Fruit fly (Drosophila melanogaster) whole organism, pupa: Measurements from ENCODE around the gene yellow-k.
A peak's percentile ranks its signal among the peaks of the same experiment; 100 is the strongest.

Experiments used
- CG10348 ChIP-seq: fragments of 200-800 bp; sonication (Bioruptor generic); IDR thresholded peaks from 2 replicates; pipeline ENCODE4 v1.3.6; 2022; ENCODE audit warnings: missing biosample characterization, missing genetic modification characterization
- CG12605 ChIP-seq: fragments of 200-800 bp; sonication (Bioruptor generic); IDR thresholded peaks from 2 replicates; pipeline ENCODE4 v1.3.6; 2022; ENCODE audit warnings: missing biosample characterization, missing genetic modification characterization
- CG13204 ChIP-seq: fragments of 200-800 bp; sonication (Bioruptor generic); optimal IDR thresholded peaks from 2 replicates; lab custom pipeline; 2018; ENCODE audit warnings: missing biosample characterization, mild to moderate bottlenecking, missing genetic modification characterization, moderate library complexity
- CG14655 ChIP-seq: fragments of 200-800 bp; sonication (Bioruptor generic); optimal IDR thresholded peaks from 3 replicates; lab custom pipeline; 2017; ENCODE audit warnings: mild to moderate bottlenecking, missing biosample characterization, missing genetic modification reagents, missing genetic modification characterization
- CG15710 ChIP-seq: fragments of 200-800 bp; sonication (Bioruptor generic); optimal IDR thresholded peaks from 2 replicates; lab custom pipeline; 2018; ENCODE audit warnings: missing biosample characterization, mild to moderate bottlenecking, missing genetic modification characterization, moderate library complexity
- CG17806 ChIP-seq: fragments of 200-800 bp; sonication (Bioruptor generic); optimal IDR thresholded peaks from 2 replicates; lab custom pipeline; 2018; ENCODE audit warnings: missing biosample characterization, mild to moderate bottlenecking, missing genetic modification characterization, moderate library complexity
- CG32121 ChIP-seq: fragments of 200-800 bp; sonication (Bioruptor generic); IDR thresholded peaks from 2 replicates; pipeline ENCODE4 v1.3.6; 2022; ENCODE audit warnings: missing biosample characterization, missing genetic modification characterization
- CG34367 ChIP-seq: fragments of 200-800 bp; sonication (Bioruptor generic); optimal IDR thresholded peaks from 2 replicates; lab custom pipeline; 2018; ENCODE audit warnings: missing biosample characterization, mild to moderate bottlenecking, missing genetic modification characterization
- CG4496 ChIP-seq: fragments of 200-800 bp; sonication (Bioruptor generic); IDR thresholded peaks from 3 replicates; pipeline ENCODE4 v1.3.6; 2022; ENCODE audit warnings: missing biosample characterization, missing genetic modification characterization
- CG8159 ChIP-seq: fragments of 200-800 bp; sonication (Bioruptor generic); optimal IDR thresholded peaks from 3 replicates; lab custom pipeline; 2018; ENCODE audit warnings: missing biosample characterization, mild to moderate bottlenecking, missing genetic modification characterization, moderate library complexity
- CG8301 ChIP-seq: fragments of 200-800 bp; sonication (Bioruptor generic); optimal IDR thresholded peaks from 2 replicates; lab custom pipeline; 2018; ENCODE audit warnings: missing biosample characterization, mild to moderate bottlenecking, missing genetic modification characterization
- CG9948 ChIP-seq: fragments of 200-800 bp; sonication (Bioruptor generic); optimal IDR thresholded peaks from 2 replicates; lab custom pipeline; 2018; ENCODE audit warnings: missing biosample characterization, mild to moderate bottlenecking, missing genetic modification characterization, moderate library complexity
- D1 ChIP-seq: fragments of 200-800 bp; sonication (Bioruptor generic); optimal IDR thresholded peaks from 2 replicates; lab custom pipeline; 2018; ENCODE audit warnings: missing biosample characterization, mild to moderate bottlenecking, missing genetic modification characterization, moderate library complexity
- EcR ChIP-seq: fragments of 200-800 bp; sonication (Bioruptor generic); optimal IDR thresholded peaks from 3 replicates; lab custom pipeline; 2019; ENCODE audit warnings: missing biosample characterization, missing genetic modification characterization, mild to moderate bottlenecking, moderate library complexity, missing genetic modification reagents
- Ets98B ChIP-seq: fragments of 200-800 bp; sonication (Bioruptor generic); IDR thresholded peaks from 2 replicates; pipeline ENCODE4 v1.3.6; 2022; ENCODE audit warnings: missing biosample characterization, missing genetic modification characterization
- Pif1A ChIP-seq: fragments of 200-800 bp; sonication (Bioruptor generic); optimal IDR thresholded peaks from 3 replicates; lab custom pipeline; 2016; ENCODE audit warnings: missing biosample characterization, missing genetic modification characterization
- Pif1B ChIP-seq: fragments of 200-800 bp; sonication (Bioruptor generic); optimal IDR thresholded peaks from 3 replicates; lab custom pipeline; 2016; ENCODE audit warnings: missing biosample characterization, missing genetic modification characterization
- Snoo ChIP-seq: fragments of 200-800 bp; sonication (Bioruptor generic); optimal IDR thresholded peaks from 3 replicates; lab custom pipeline; 2017; ENCODE audit warnings: missing biosample characterization, mild to moderate bottlenecking, missing genetic modification characterization, inconsistent platforms
- fd96Ca ChIP-seq: fragments of 200-800 bp; sonication (Bioruptor generic); IDR thresholded peaks from 3 replicates; pipeline ENCODE4 v1.3.6; 2022; ENCODE audit warnings: missing biosample characterization, missing genetic modification characterization
- gl ChIP-seq: fragments of 200-800 bp; sonication (Bioruptor generic); optimal IDR thresholded peaks from 2 replicates; lab custom pipeline; 2018; ENCODE audit warnings: missing biosample characterization, mild to moderate bottlenecking, missing genetic modification characterization
- rn ChIP-seq: fragments of 200-800 bp; sonication (Bioruptor generic); IDR thresholded peaks from 2 replicates; pipeline ENCODE4 v1.3.6; 2022; ENCODE audit warnings: missing biosample characterization, missing genetic modification characterization

The yellow-k gene

dm6 chr3L:15501646-15501972 is 18.8 kb upstream of the yellow-k start:
- TF ChIP-seq rn (GFP tag; lab: Robert Waterston, UW): no peak
- no peak for TF ChIP-seq Snoo
- TF ChIP-seq D1 (tag; lab: Kevin White, UChicago): no peak
- no peak for TF ChIP-seq CG32121 (GFP tag; lab: Robert Waterston, UW)
- no peak for TF ChIP-seq CG14655 (GFP tag; lab: Kevin White, UChicago)
- no peak for TF ChIP-seq CG8159

- TF ChIP-seq CG8159: no peak
Observed at dm6 chr3L:15502256-15502655, 18.2 kb upstream of the yellow-k start.

dm6 chr3L:15504687-15505086 is 15.7 kb upstream of the yellow-k start, which contains the start of gene CG7857:
TSS of gene CG7857 (minus strand) at chr3L:15504894.
- no peak for TF ChIP-seq CG34367
- TF ChIP-seq CG8159: no peak
- no peak for TF ChIP-seq CG4496 (GFP tag; lab: Robert Waterston, UW)
- no peak for TF ChIP-seq Ets98B
- TF ChIP-seq Pif1B (GFP tag; lab: Kevin White, UChicago): no peak

dm6 chr3L:15506174-15506926 is 14.1 kb upstream of the yellow-k start:
- no peak for TF ChIP-seq rn (GFP tag; lab: Robert Waterston, UW)
- no peak for TF ChIP-seq CG13204 (GFP tag; lab: Kevin White, UChicago)

- 0 out of 2 replicates have a peak, but pooled peaks have one; percentile 28 for TF ChIP-seq CG32121 (GFP tag; lab: Robert Waterston, UW)
- no peak for TF ChIP-seq CG8301
- no peak for TF ChIP-seq Snoo
- peak; percentile 66 for TF ChIP-seq EcR (GFP tag; lab: Kevin White, UChicago)
- TF ChIP-seq CG4496 (GFP tag; lab: Robert Waterston, UW): no peak
Observed at dm6 chr3L:15507148-15507896, 13.1 kb upstream of the yellow-k start.

- peak; percentile 98 for TF ChIP-seq CG8159
- peak; percentile 96 for TF ChIP-seq CG9948 (tag; lab: Kevin White, UChicago)
- no peak; the same call in 1 of the 2 replicates for TF ChIP-seq rn (GFP tag; lab: Robert Waterston, UW)
- TF ChIP-seq CG4496 (GFP tag; lab: Robert Waterston, UW): peak; percentile 98
- peak; percentile 98 for TF ChIP-seq CG17806 (tag; lab: Kevin White, UChicago)
- TF ChIP-seq Pif1B (GFP tag; lab: Kevin White, UChicago): peak; percentile 99
- peak; percentile 97 for TF ChIP-seq CG32121 (GFP tag; lab: Robert Waterston, UW)
- TF ChIP-seq Snoo: peak; percentile 99
- peak; percentile 97 for TF ChIP-seq CG12605 (GFP tag; lab: Robert Waterston, UW)
- TF ChIP-seq Ets98B: peak; percentile 98
- TF ChIP-seq EcR (GFP tag; lab: Kevin White, UChicago): peak; percentile 92
- TF ChIP-seq CG13204 (GFP tag; lab: Kevin White, UChicago): peak; percentile 95
- no peak for TF ChIP-seq CG10348 (GFP tag; lab: Robert Waterston, UW)
- peak; percentile 98 for TF ChIP-seq CG15710 (tag; lab: Kevin White, UChicago)
- peak; percentile 99 for TF ChIP-seq Pif1A (GFP tag; lab: Kevin White, UChicago)
- peak; percentile 98 for TF ChIP-seq CG8301
- TF ChIP-seq CG34367: peak; percentile 98
- TF ChIP-seq fd96Ca (GFP tag; lab: Robert Waterston, UW): no peak; the same call in 2 of the 3 replicates
- peak; percentile 98 for TF ChIP-seq gl (tag; lab: Kevin White, UChicago)
- peak; percentile 97 for TF ChIP-seq D1 (tag; lab: Kevin White, UChicago)
- peak; percentile 97 for TF ChIP-seq CG14655 (GFP tag; lab: Kevin White, UChicago)
- TF ChIP-seq, all 21 proteins: peak for 18
Observed at dm6 chr3L:15508233-15508632, 12.2 kb upstream of the yellow-k start, which contains the start of gene CG7841. TSS of gene CG7841 (minus strand) at chr3L:15508252.

dm6 chr3L:15508750-15509149 is 11.7 kb upstream of the yellow-k start, which contains the start of gene Z600:
TSS of gene Z600 (plus strand) at chr3L:15509061.
- TF ChIP-seq EcR (GFP tag; lab: Kevin White, UChicago) (no peak), Snoo (no peak), D1 (tag; lab: Kevin White, UChicago) (no peak), CG15710 (tag; lab: Kevin White, UChicago) (no peak), CG9948 (tag; lab: Kevin White, UChicago) (no peak), CG17806 (tag; lab: Kevin White, UChicago) (no peak), CG32121 (GFP tag; lab: Robert Waterston, UW) (no peak), CG14655 (GFP tag; lab: Kevin White, UChicago) (no peak), Pif1A (GFP tag; lab: Kevin White, UChicago) (no peak), CG12605 (GFP tag; lab: Robert Waterston, UW) (no peak), CG10348 (GFP tag; lab: Robert Waterston, UW) (no peak), CG13204 (GFP tag; lab: Kevin White, UChicago) (no peak), fd96Ca (GFP tag; lab: Robert Waterston, UW) (no peak), CG34367 (no peak), Pif1B (GFP tag; lab: Kevin White, UChicago) (no peak), Ets98B (no peak), CG8301 (no peak), CG8159 (no peak)
